Fruit fly (Drosophila melanogaster): Measurements from ENCODE around the gene CG31463.

DNA sequence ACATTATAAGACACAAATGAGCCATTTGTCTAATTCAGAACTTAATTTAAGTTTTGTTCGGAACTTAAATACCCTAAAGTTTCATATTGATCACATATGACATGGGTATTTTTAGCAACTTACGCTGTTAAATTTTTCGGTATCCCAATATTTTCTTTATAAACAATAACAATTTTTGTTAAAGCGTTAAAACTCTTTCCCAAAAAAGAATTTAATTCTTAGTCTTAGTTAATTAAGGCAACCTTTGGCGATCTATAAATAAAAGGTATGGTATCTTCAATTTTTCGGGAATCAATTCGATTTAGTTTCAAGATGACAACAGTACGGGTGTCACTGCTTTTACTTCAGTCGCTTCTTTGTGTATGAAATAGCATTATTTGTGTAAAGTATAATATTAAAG is 1.2 kb upstream of the CG31463 start, which contains the start of gene CG31464:
- no peak for TF ChIP-seq Pif1B (GFP tag; optimal IDR thresholded peaks at IDR 0.05)
- no peak for TF ChIP-seq CG10348 (GFP tag; IDR thresholded peaks at IDR 0.05)
- TF ChIP-seq CG8301 (tag; optimal IDR thresholded peaks at IDR 0.05): no peak
- no peak for TF ChIP-seq CG13204 (GFP tag; optimal IDR thresholded peaks at IDR 0.05)
- TF ChIP-seq CG9948 (tag; optimal IDR thresholded peaks at IDR 0.05): no peak
- no peak for TF ChIP-seq fd96Ca (GFP tag; IDR thresholded peaks at IDR 0.05)
- no peak for TF ChIP-seq CG15710 (tag; optimal IDR thresholded peaks at IDR 0.05)
- no peak for TF ChIP-seq Snoo (tag; optimal IDR thresholded peaks at IDR 0.05)
